Worm (Caenorhabditis elegans) whole organism, early embryonic: ENCODE results near the gene F28H7.3.

ENCODE experiments used
- B0310.2 ChIP-seq: sonication (generic microtip); optimal IDR thresholded peaks from 2 replicates; lab custom pipeline; 2016; ENCODE audit warnings: mild to moderate bottlenecking, missing genetic modification characterization, missing compliant biosample characterization
- aly-1 ChIP-seq: sonication (generic microtip); optimal IDR thresholded peaks from 2 replicates; lab custom pipeline; 2016; ENCODE audit warnings: missing genetic modification characterization, missing compliant biosample characterization
- ama-1 ChIP-seq: fragments of 150-350 bp; optimal IDR thresholded peaks from 2 replicates; lab custom pipeline; 2014
- ceh-36 ChIP-seq: sonication (generic microtip); optimal IDR thresholded peaks from 2 replicates; lab custom pipeline; 2016; ENCODE audit warnings: missing genetic modification characterization, inconsistent platforms, missing compliant biosample characterization
- ets-7 ChIP-seq: sonication (generic microtip); optimal IDR thresholded peaks from 2 replicates; lab custom pipeline; 2016; ENCODE audit warnings: missing genotype, missing genetic modification characterization, missing compliant biosample characterization
- flt-1 ChIP-seq: fragments of 200-800 bp; sonication (Bioruptor generic); IDR thresholded peaks from 2 replicates; pipeline ENCODE4 v1.3.6; 2022; ENCODE audit warnings: missing genetic modification characterization, missing compliant biosample characterization
- hmg-4 ChIP-seq: fragments of 200-800 bp; sonication (Bioruptor generic); optimal IDR thresholded peaks from 2 replicates; lab custom pipeline; 2018; ENCODE audit warnings: mild to moderate bottlenecking, missing genetic modification characterization, missing compliant biosample characterization
- hnd-1 ChIP-seq: sonication (generic microtip); optimal IDR thresholded peaks from 2 replicates; lab custom pipeline; 2016; ENCODE audit warnings: missing genetic modification characterization, missing compliant biosample characterization
- pes-1 ChIP-seq: fragments of 200-800 bp; sonication (Bioruptor generic); IDR thresholded peaks from 2 replicates; pipeline ENCODE4 v1.3.6; 2022; ENCODE audit warnings: missing genetic modification reagents, missing genetic modification characterization, missing compliant biosample characterization
- scrt-1 ChIP-seq: fragments of 200-800 bp; sonication (Bioruptor generic); IDR thresholded peaks from 2 replicates; pipeline ENCODE4 v1.3.6; 2022; ENCODE audit warnings: missing genetic modification characterization, missing compliant biosample characterization
- tbx-11 ChIP-seq: fragments of 200-800 bp; sonication (Bioruptor generic); IDR thresholded peaks from 2 replicates; pipeline ENCODE4 v1.3.6; 2022; ENCODE audit warnings: missing genetic modification characterization, missing compliant biosample characterization
- tbx-37 ChIP-seq: fragments of 200-800 bp; sonication (Bioruptor generic); conservative IDR thresholded peaks from 2 replicates; pipeline ENCODE4 v1.3.6; 2022; ENCODE audit warnings: missing genetic modification reagents, missing genetic modification characterization, missing compliant biosample characterization
- tra-4 ChIP-seq: sonication (generic microtip); optimal IDR thresholded peaks from 2 replicates; lab custom pipeline; 2017; ENCODE audit warnings: missing genetic modification characterization, missing compliant biosample characterization

ce11 chrV:10798090-10798489 is 47.5 kb upstream of the F28H7.3 start, which contains the start of gene srh-184:
- TF ChIP-seq tbx-37 (no peak), hnd-1 (no peak), B0310.2 (tag; lab: Kevin White, UChicago) (no peak), tra-4 (no peak), ama-1 (no peak), flt-1 (GFP tag; lab: Robert Waterston, UW) (no peak), scrt-1 (GFP tag; lab: Robert Waterston, UW) (no peak), ets-7 (no peak), ceh-36 (tag; lab: Kevin White, UChicago) (no peak), aly-1 (tag; lab: Kevin White, UChicago) (no peak), hmg-4 (no peak), tbx-11 (GFP tag; lab: Robert Waterston, UW) (no peak), pes-1 (GFP tag; lab: Robert Waterston, UW) (no peak)
